Worm (Caenorhabditis elegans) whole organism, midembryonic: Measurements from ENCODE around the gene srh-125.

Experiments used
- cog-1 ChIP-seq: sonication (generic microtip); optimal IDR thresholded peaks from 2 replicates; lab custom pipeline; 2016; ENCODE audit warnings: missing genetic modification characterization, missing compliant biosample characterization
- flt-1 ChIP-seq: fragments of 200-800 bp; sonication (Bioruptor generic); IDR thresholded peaks from 2 replicates; pipeline ENCODE4 v1.3.6; 2022; ENCODE audit warnings: missing genetic modification characterization, missing compliant biosample characterization
- klf-2 ChIP-seq: fragments of 200-800 bp; sonication (Bioruptor generic); conservative IDR thresholded peaks from 2 replicates; pipeline ENCODE4 v1.3.6; 2022; ENCODE audit warnings: missing genetic modification reagents, missing genetic modification characterization, missing compliant biosample characterization
- med-1 ChIP-seq: sonication (generic microtip); optimal IDR thresholded peaks from 2 replicates; lab custom pipeline; 2017; ENCODE audit warnings: missing genetic modification characterization, mild to moderate bottlenecking, missing compliant biosample characterization, antibody characterized with exemption, missing genetic modification reagents; ENCODE audit not compliant: insufficient read depth
- ref-1 ChIP-seq: fragments of 200-800 bp; sonication (Bioruptor generic); conservative IDR thresholded peaks from 2 replicates; pipeline ENCODE4 v1.3.6; 2022; ENCODE audit warnings: missing genetic modification reagents, missing genetic modification characterization, missing compliant biosample characterization
- ztf-23 ChIP-seq: fragments of 200-800 bp; sonication (Bioruptor generic); IDR thresholded peaks from 2 replicates; pipeline ENCODE4 v1.3.6; 2022; ENCODE audit warnings: missing genetic modification reagents, missing genetic modification characterization, missing compliant biosample characterization
- ztf-29 ChIP-seq: fragments of 200-800 bp; sonication (Bioruptor generic); IDR thresholded peaks from 2 replicates; pipeline ENCODE4 v1.3.6; 2022; ENCODE audit warnings: missing genetic modification reagents, missing genetic modification characterization, missing compliant biosample characterization

ce11 chrV:7428880-7429279, 47.8 kb downstream of the srh-125 start, which contains the start of gene srw-69:
- TF ChIP-seq flt-1 (GFP tag; lab: Robert Waterston, UW): no peak
- no peak for TF ChIP-seq med-1 (GFP tag; lab: Kevin White, UChicago)
- TF ChIP-seq ref-1: no peak
- no peak for TF ChIP-seq ztf-29 (GFP tag; lab: Robert Waterston, UW)
- TF ChIP-seq ztf-23 (GFP tag; lab: Robert Waterston, UW): no peak
- no peak for TF ChIP-seq cog-1 (tag; lab: Kevin White, UChicago)
- TF ChIP-seq klf-2 (GFP tag; lab: Robert Waterston, UW): no peak
